Worm (Caenorhabditis elegans) whole organism, midembryonic: ENCODE measurements around the gene F48F5.6.
"Not testable (repeated sequence)": the region's sequence is repeated elsewhere in the genome, so short reads cannot be mapped to it uniquely, and the experiment has no call there.

Source experiments
- T22C8.4 ChIP-seq: fragments of 200-800 bp; sonication (Bioruptor generic); IDR thresholded peaks from 2 replicates; pipeline ENCODE4 v1.3.6; 2022; ENCODE audit warnings: missing genetic modification characterization, missing compliant biosample characterization
- cog-1 ChIP-seq: sonication (generic microtip); optimal IDR thresholded peaks from 2 replicates; lab custom pipeline; 2016; ENCODE audit warnings: missing genetic modification characterization, missing compliant biosample characterization
- flt-1 ChIP-seq: fragments of 200-800 bp; sonication (Bioruptor generic); IDR thresholded peaks from 2 replicates; pipeline ENCODE4 v1.3.6; 2022; ENCODE audit warnings: missing genetic modification characterization, missing compliant biosample characterization
- klf-2 ChIP-seq: fragments of 200-800 bp; sonication (Bioruptor generic); conservative IDR thresholded peaks from 2 replicates; pipeline ENCODE4 v1.3.6; 2022; ENCODE audit warnings: missing genetic modification reagents, missing genetic modification characterization, missing compliant biosample characterization
- ref-1 ChIP-seq: fragments of 200-800 bp; sonication (Bioruptor generic); conservative IDR thresholded peaks from 2 replicates; pipeline ENCODE4 v1.3.6; 2022; ENCODE audit warnings: missing genetic modification reagents, missing genetic modification characterization, missing compliant biosample characterization
- tab-1 ChIP-seq: fragments of 200-800 bp; sonication (Bioruptor generic); IDR thresholded peaks from 2 replicates; pipeline ENCODE4 v1.3.6; 2022; ENCODE audit warnings: missing genetic modification characterization, missing compliant biosample characterization

DNA sequence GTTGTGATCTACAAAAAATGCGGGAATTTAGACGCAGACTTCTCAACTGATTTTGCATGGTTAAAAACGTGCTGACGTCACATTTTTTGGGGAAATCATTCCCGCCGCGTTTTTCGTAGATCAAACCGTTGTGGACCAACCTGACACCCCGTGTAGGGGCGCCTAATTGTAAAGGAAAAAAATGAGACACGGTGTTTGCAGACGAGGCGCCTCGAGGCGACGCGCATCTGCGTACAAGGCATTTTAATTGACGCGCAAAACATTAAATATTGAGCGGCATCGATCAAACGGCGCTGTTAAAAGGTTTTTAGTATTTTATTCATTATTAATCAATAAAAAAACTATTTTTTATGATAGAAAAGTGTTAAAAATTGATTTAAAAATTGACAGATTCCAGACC is 21.6 kb downstream of the F48F5.6 start:
- TF ChIP-seq T22C8.4 (GFP tag; lab: Robert Waterston, UW); cog-1 (tag; lab: Kevin White, UChicago); flt-1 (GFP tag; lab: Robert Waterston, UW); ref-1 (GFP tag; lab: Robert Waterston, UW); klf-2 (GFP tag; lab: Robert Waterston, UW): not testable (repeated sequence)
- TF ChIP-seq tab-1 (GFP tag; lab: Robert Waterston, UW): 0 out of 2 replicates have a peak, but pooled peaks have one; percentile 37
